Worm (Caenorhabditis elegans) whole organism, L3 larva: ENCODE measurements around the gene C46G7.1.

Source experiments
- aly-2 ChIP-seq: fragments of 150-350 bp; optimal IDR thresholded peaks from 2 replicates; lab custom pipeline; 2014; ENCODE audit warnings: missing biosample characterization, missing genetic modification characterization
- ama-1 ChIP-seq: fragments of 150-350 bp; optimal IDR thresholded peaks from 2 replicates; lab custom pipeline; 2018
- ceh-28 ChIP-seq: fragments of 150-350 bp; optimal IDR thresholded peaks from 2 replicates; lab custom pipeline; 2014; ENCODE audit warnings: missing biosample characterization, missing genetic modification reagents, missing genetic modification characterization
- ceh-9 ChIP-seq: sonication (generic microtip); optimal IDR thresholded peaks from 2 replicates; lab custom pipeline; 2018; ENCODE audit warnings: missing biosample characterization, missing genetic modification characterization
- daf-12 ChIP-seq: fragments of 150-350 bp; optimal IDR thresholded peaks from 2 replicates; lab custom pipeline; 2014; ENCODE audit warnings: missing biosample characterization, missing genetic modification reagents, missing genetic modification characterization
- egl-27 ChIP-seq: sonication (generic microtip); optimal IDR thresholded peaks from 4 replicates; lab custom pipeline; 2017; ENCODE audit warnings: missing biosample characterization, missing genetic modification reagents, missing genetic modification characterization
- egl-5 ChIP-seq: fragments of 150-350 bp; optimal IDR thresholded peaks from 2 replicates; lab custom pipeline; 2017; ENCODE audit warnings: missing biosample characterization, missing genetic modification reagents, missing genetic modification characterization, inconsistent platforms
- elt-1 ChIP-seq: fragments of 150-350 bp; optimal IDR thresholded peaks from 2 replicates; lab custom pipeline; 2014; ENCODE audit warnings: missing biosample characterization, missing genetic modification characterization
- elt-2 ChIP-seq: sonication (generic microtip); optimal IDR thresholded peaks from 2 replicates; lab custom pipeline; 2016; ENCODE audit warnings: missing genetic modification reagents, mild to moderate bottlenecking, missing genetic modification characterization, missing compliant biosample characterization
- fkh-10 ChIP-seq: sonication (generic microtip); optimal IDR thresholded peaks from 2 replicates; lab custom pipeline; 2017; ENCODE audit warnings: missing biosample characterization, missing genetic modification reagents, missing genetic modification characterization
- lin-15B ChIP-seq: fragments of 150-350 bp; optimal IDR thresholded peaks from 2 replicates; lab custom pipeline; 2014; ENCODE audit warnings: missing biosample characterization, missing genetic modification characterization
- lin-39 ChIP-seq: fragments of 150-350 bp; optimal IDR thresholded peaks from 2 replicates; lab custom pipeline; 2018; ENCODE audit warnings: missing biosample characterization, missing genetic modification reagents, missing genetic modification characterization
- lsy-12 ChIP-seq: sonication (generic microtip); optimal IDR thresholded peaks from 2 replicates; lab custom pipeline; 2016; ENCODE audit warnings: mild to moderate bottlenecking, missing genetic modification characterization, missing compliant biosample characterization
- mdl-1 ChIP-seq: fragments of 150-350 bp; optimal IDR thresholded peaks from 2 replicates; lab custom pipeline; 2014; ENCODE audit warnings: missing biosample characterization, missing genetic modification characterization
- mml-1 ChIP-seq: fragments of 150-350 bp; sonication (generic microtip); optimal IDR thresholded peaks from 3 replicates; lab custom pipeline; 2014; ENCODE audit warnings: missing biosample characterization, missing genetic modification characterization
- nhr-11 ChIP-seq: fragments of 150-350 bp; optimal IDR thresholded peaks from 2 replicates; lab custom pipeline; 2014; ENCODE audit warnings: missing biosample characterization, missing genetic modification characterization
- nhr-12 ChIP-seq: fragments of 150-350 bp; optimal IDR thresholded peaks from 2 replicates; lab custom pipeline; 2014; ENCODE audit warnings: missing biosample characterization, missing genetic modification characterization
- nhr-23 ChIP-seq: fragments of 150-350 bp; optimal IDR thresholded peaks from 2 replicates; lab custom pipeline; 2014; ENCODE audit warnings: missing biosample characterization, missing genetic modification reagents, missing genetic modification characterization
- nhr-237 ChIP-seq: fragments of 150-350 bp; optimal IDR thresholded peaks from 2 replicates; lab custom pipeline; 2014; ENCODE audit warnings: missing biosample characterization, missing genetic modification characterization
- nhr-28 ChIP-seq: fragments of 150-350 bp; optimal IDR thresholded peaks from 2 replicates; lab custom pipeline; 2014; ENCODE audit warnings: missing biosample characterization, missing genetic modification characterization
- nhr-67 ChIP-seq: fragments of 150-350 bp; optimal IDR thresholded peaks from 2 replicates; lab custom pipeline; 2014; ENCODE audit warnings: missing biosample characterization, missing genetic modification characterization
- nhr-77 ChIP-seq: fragments of 150-350 bp; optimal IDR thresholded peaks from 2 replicates; lab custom pipeline; 2014; ENCODE audit warnings: missing biosample characterization, missing genetic modification characterization
- pha-4 ChIP-seq: fragments of 150-350 bp; optimal IDR thresholded peaks from 2 replicates; lab custom pipeline; 2014; ENCODE audit warnings: missing biosample characterization, missing genetic modification reagents, missing genetic modification characterization
- pqm-1 ChIP-seq: fragments of 150-350 bp; optimal IDR thresholded peaks from 2 replicates; lab custom pipeline; 2017; ENCODE audit warnings: missing biosample characterization, missing genetic modification characterization, inconsistent platforms
- sea-2 ChIP-seq: fragments of 150-350 bp; sonication (generic microtip); optimal IDR thresholded peaks from 4 replicates; lab custom pipeline; 2014; ENCODE audit warnings: missing biosample characterization, missing genetic modification reagents, missing genetic modification characterization
- skn-1 ChIP-seq: fragments of 150-350 bp; optimal IDR thresholded peaks from 2 replicates; lab custom pipeline; 2014; ENCODE audit warnings: missing biosample characterization, missing genetic modification characterization
- tbx-2 ChIP-seq: sonication (generic microtip); optimal IDR thresholded peaks from 2 replicates; lab custom pipeline; 2016; ENCODE audit warnings: mild to moderate bottlenecking, missing genetic modification characterization, missing compliant biosample characterization
- unc-39 ChIP-seq: sonication (generic microtip); optimal IDR thresholded peaks from 4 replicates; lab custom pipeline; 2017; ENCODE audit warnings: missing biosample characterization, missing genetic modification characterization
- unc-62 ChIP-seq: fragments of 150-350 bp; sonication (generic microtip); optimal IDR thresholded peaks from 4 replicates; lab custom pipeline; 2014; ENCODE audit warnings: missing biosample characterization, missing genetic modification reagents, missing genetic modification characterization
- zag-1 ChIP-seq: fragments of 150-350 bp; optimal IDR thresholded peaks from 2 replicates; lab custom pipeline; 2014; ENCODE audit warnings: missing biosample characterization, missing genetic modification characterization
- ztf-11 ChIP-seq: fragments of 150-350 bp; optimal IDR thresholded peaks from 2 replicates; lab custom pipeline; 2014; ENCODE audit warnings: missing biosample characterization, missing genetic modification characterization
- ztf-4 ChIP-seq: fragments of 150-350 bp; optimal IDR thresholded peaks from 2 replicates; lab custom pipeline; 2014; ENCODE audit warnings: missing biosample characterization, missing genetic modification characterization

C46G7.1 gene

ce11 chrIV:5983191-5983590, 34.6 kb upstream of the C46G7.1 start:
- TF ChIP-seq lin-39 (tag; lab: Kevin White, UChicago) (no peak), ztf-4 (tag; lab: Kevin White, UChicago) (no peak), nhr-11 (tag; lab: Kevin White, UChicago) (no peak), lin-15B (tag; lab: Kevin White, UChicago) (no peak), lsy-12 (tag; lab: Kevin White, UChicago) (no peak), tbx-2 (no peak), skn-1 (tag; lab: Kevin White, UChicago) (no peak), unc-39 (tag; lab: Kevin White, UChicago) (no peak), pha-4 (tag; lab: Kevin White, UChicago) (no peak), unc-62 (no peak), daf-12 (tag; lab: Kevin White, UChicago) (no peak), nhr-67 (tag; lab: Kevin White, UChicago) (no peak), nhr-77 (tag; lab: Kevin White, UChicago) (no peak)

- TF ChIP-seq lin-39 (tag; lab: Kevin White, UChicago) (peak; percentile 8), mml-1 (tag; lab: Kevin White, UChicago) (no peak)
These were observed 32.4 kb upstream of the C46G7.1 start for ce11 chrIV:5985422-5985821.

ce11 chrIV:5985823-5986222, 32.0 kb upstream of the C46G7.1 start:
- TF ChIP-seq mml-1 (tag; lab: Kevin White, UChicago) (no peak), nhr-77 (tag; lab: Kevin White, UChicago) (no peak), mdl-1 (tag; lab: Kevin White, UChicago) (no peak), ztf-4 (tag; lab: Kevin White, UChicago) (no peak), ama-1 (lab: Kevin White, UChicago) (peak; percentile 39), aly-2 (tag; lab: Kevin White, UChicago) (peak; percentile 1)
- TF ChIP-seq, all 47 proteins: peak for 2

- TF ChIP-seq ztf-11 (tag; lab: Kevin White, UChicago) (no peak), ceh-9 (tag; lab: Kevin White, UChicago) (no peak), nhr-237 (tag; lab: Kevin White, UChicago) (no peak), egl-27 (tag; lab: Kevin White, UChicago) (no peak), nhr-28 (no peak), ceh-28 (no peak), elt-2 (tag; lab: Kevin White, UChicago) (no peak), nhr-11 (tag; lab: Kevin White, UChicago) (no peak), nhr-12 (no peak), fkh-10 (GFP tag; lab: Kevin White, UChicago) (no peak), zag-1 (tag; lab: Kevin White, UChicago) (no peak), elt-1 (tag; lab: Kevin White, UChicago) (no peak)
- TF ChIP-seq, all 47 proteins: peak for 0
These were observed 31.0 kb upstream of the C46G7.1 start for ce11 chrIV:5986829-5987228.

- TF ChIP-seq pqm-1 (tag; lab: Kevin White, UChicago): no peak
- no peak for TF ChIP-seq mdl-1 (tag; lab: Kevin White, UChicago)
- no peak for TF ChIP-seq lsy-12 (tag; lab: Kevin White, UChicago)
- no peak for TF ChIP-seq egl-5 (tag; lab: Kevin White, UChicago)
- no peak for TF ChIP-seq ztf-11 (tag; lab: Kevin White, UChicago)
- TF ChIP-seq sea-2 (GFP tag; lab: Kevin White, UChicago): no peak
- no peak for TF ChIP-seq aly-2 (tag; lab: Kevin White, UChicago)
- TF ChIP-seq nhr-77 (tag; lab: Kevin White, UChicago): no peak
These were observed 27.3 kb upstream of the C46G7.1 start for ce11 chrIV:5990503-5990902.

ce11 chrIV:6005655-6006054, 12.1 kb upstream of the C46G7.1 start:
- TF ChIP-seq nhr-77 (tag; lab: Kevin White, UChicago) (no peak), lin-39 (tag; lab: Kevin White, UChicago) (no peak), nhr-11 (tag; lab: Kevin White, UChicago) (no peak), ztf-11 (tag; lab: Kevin White, UChicago) (no peak), zag-1 (tag; lab: Kevin White, UChicago) (no peak), elt-2 (tag; lab: Kevin White, UChicago) (no peak), lin-15B (tag; lab: Kevin White, UChicago) (no peak), nhr-23 (no peak), pha-4 (tag; lab: Kevin White, UChicago) (no peak)
